Fruit fly (Drosophila melanogaster): ENCODE measurements around the gene CheA84a.

DNA sequence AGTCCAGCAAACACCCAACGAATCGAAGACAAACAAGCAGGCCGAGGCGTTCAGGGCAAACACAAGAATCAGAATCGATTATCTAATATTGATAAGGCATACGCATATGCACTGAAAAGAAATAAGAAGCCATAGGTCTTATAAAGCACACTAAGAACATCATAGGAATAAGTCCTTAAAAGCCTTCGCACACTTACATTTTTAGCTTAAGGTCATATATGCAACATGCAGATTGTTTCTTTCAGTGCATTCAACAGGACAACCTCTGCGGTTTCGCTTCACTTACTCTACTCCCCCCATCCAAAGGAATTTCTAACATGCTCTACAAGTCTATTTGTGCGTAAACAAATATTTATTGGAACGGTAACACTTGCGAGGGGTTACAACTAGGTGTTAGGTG lies 8.0 kb upstream of the CheA84a start:
- TF ChIP-seq ttk (optimal IDR thresholded peaks at IDR 0.05) (no peak), Sin3A (optimal IDR thresholded peaks at IDR 0.05) (no peak), Myc (optimal IDR thresholded peaks at IDR 0.05) (no peak), psq (optimal IDR thresholded peaks at IDR 0.05) (no peak)
